Fruit fly (Drosophila melanogaster) whole organism, embryonic: Measurements from ENCODE around the gene eIF3h.
A peak's percentile ranks its signal among the peaks of the same experiment; 100 is the strongest.

Experiments used
- Ada2b ChIP-seq: fragments of 200-800 bp; sonication (Bioruptor generic); IDR thresholded peaks from 2 replicates; pipeline ENCODE4 v1.3.6; 2022; ENCODE audit warnings: missing biosample characterization, missing genetic modification characterization
- Aef1 ChIP-seq: fragments of 200-800 bp; sonication (Bioruptor generic); IDR thresholded peaks from 3 replicates; pipeline ENCODE4 v1.3.6; 2022; ENCODE audit warnings: missing biosample characterization, missing genetic modification characterization
- CG10431 ChIP-seq: fragments of 200-800 bp; sonication (Bioruptor generic); optimal IDR thresholded peaks from 3 replicates; lab custom pipeline; 2018; ENCODE audit warnings: missing biosample characterization, mild to moderate bottlenecking, missing genetic modification characterization
- CG11247 ChIP-seq: fragments of 200-800 bp; sonication (Bioruptor generic); IDR thresholded peaks from 2 replicates; pipeline ENCODE4 v1.3.6; 2022; ENCODE audit warnings: missing biosample characterization, missing genetic modification characterization
- CG12071 ChIP-seq: fragments of 200-800 bp; sonication (Bioruptor generic); optimal IDR thresholded peaks from 3 replicates; lab custom pipeline; 2018; ENCODE audit warnings: missing biosample characterization, mild to moderate bottlenecking, missing genetic modification characterization
- CG12391 ChIP-seq: fragments of 200-800 bp; sonication (Bioruptor generic); optimal IDR thresholded peaks from 3 replicates; lab custom pipeline; 2018; ENCODE audit warnings: missing biosample characterization, mild to moderate bottlenecking, missing genetic modification characterization, moderate library complexity
- CG12744 ChIP-seq: fragments of 200-800 bp; sonication (Bioruptor generic); optimal IDR thresholded peaks from 2 replicates; lab custom pipeline; 2016; ENCODE audit warnings: missing biosample characterization, missing genetic modification characterization
- CG14710 ChIP-seq: fragments of 200-800 bp; sonication (Bioruptor generic); optimal IDR thresholded peaks from 3 replicates; lab custom pipeline; 2019; ENCODE audit warnings: missing biosample characterization, mild to moderate bottlenecking, missing genetic modification characterization, moderate library complexity
- CG15601 ChIP-seq: fragments of 200-800 bp; sonication (Bioruptor generic); optimal IDR thresholded peaks from 3 replicates; lab custom pipeline; 2019; ENCODE audit warnings: missing biosample characterization, mild to moderate bottlenecking, missing genetic modification characterization, moderate library complexity
- CG17361 ChIP-seq: fragments of 200-800 bp; sonication (Bioruptor generic); IDR thresholded peaks from 3 replicates; pipeline ENCODE4 v1.3.6; 2022; ENCODE audit warnings: missing biosample characterization, missing genetic modification characterization
- CG17568 ChIP-seq: fragments of 200-800 bp; sonication (Bioruptor generic); optimal IDR thresholded peaks from 2 replicates; lab custom pipeline; 2018; ENCODE audit warnings: missing biosample characterization, mild to moderate bottlenecking, missing genetic modification characterization, moderate library complexity
- CG2120 ChIP-seq: fragments of 200-800 bp; sonication (Bioruptor generic); optimal IDR thresholded peaks from 3 replicates; lab custom pipeline; 2016; ENCODE audit warnings: missing biosample characterization, missing genetic modification characterization
- CG2678 ChIP-seq: fragments of 200-800 bp; sonication (Bioruptor generic); optimal IDR thresholded peaks from 3 replicates; lab custom pipeline; 2019; ENCODE audit warnings: missing biosample characterization, mild to moderate bottlenecking, missing genetic modification characterization, moderate library complexity
- CG31441 ChIP-seq: fragments of 200-800 bp; sonication (Bioruptor generic); IDR thresholded peaks from 2 replicates; pipeline ENCODE4 v1.3.6; 2022; ENCODE audit warnings: missing biosample characterization, missing genetic modification characterization
- CG3281 ChIP-seq: fragments of 200-800 bp; sonication (Bioruptor generic); optimal IDR thresholded peaks from 3 replicates; lab custom pipeline; 2017; ENCODE audit warnings: missing biosample characterization, mild to moderate bottlenecking, missing genetic modification characterization
- CG3726 ChIP-seq: fragments of 200-800 bp; sonication (Bioruptor generic); IDR thresholded peaks from 3 replicates; pipeline ENCODE4, ENCODE4 v1.3.6; 2022; ENCODE audit warnings: missing biosample characterization, missing genetic modification characterization
- CG4854 ChIP-seq: fragments of 200-800 bp; sonication (Bioruptor generic); optimal IDR thresholded peaks from 2 replicates; lab custom pipeline; 2016; ENCODE audit warnings: missing biosample characterization, missing genetic modification characterization, inconsistent platforms
- CG7556 ChIP-seq: fragments of 200-800 bp; sonication (Bioruptor generic); optimal IDR thresholded peaks from 2 replicates; lab custom pipeline; 2017; ENCODE audit warnings: missing biosample characterization, mild to moderate bottlenecking, missing genetic modification characterization
- CG7839 ChIP-seq: fragments of 200-800 bp; sonication (Bioruptor generic); optimal IDR thresholded peaks from 3 replicates; lab custom pipeline; 2018; ENCODE audit warnings: missing biosample characterization, mild to moderate bottlenecking, missing genetic modification characterization, moderate library complexity
- CG8388 ChIP-seq: fragments of 200-800 bp; sonication (Bioruptor generic); optimal IDR thresholded peaks from 2 replicates; lab custom pipeline; 2019; ENCODE audit warnings: missing biosample characterization, mild to moderate bottlenecking, missing genetic modification characterization, moderate library complexity
- CHES-1-like ChIP-seq: fragments of 200-800 bp; sonication (Bioruptor generic); optimal IDR thresholded peaks from 2 replicates; lab custom pipeline; 2016; ENCODE audit warnings: missing biosample characterization, missing genetic modification characterization
- Deaf1 ChIP-seq: fragments of 200-800 bp; optimal IDR thresholded peaks from 3 replicates; lab custom pipeline; 2019; ENCODE audit warnings: missing biosample characterization, mild to moderate bottlenecking, missing genetic modification characterization, moderate library complexity
- Dfd ChIP-seq, 2 experiments: fragments of >200 bp; optimal IDR thresholded peaks; 2 replicates each; lab custom pipeline; 2017; ENCODE audit warnings: missing biosample characterization in 2 of 2, missing genetic modification characterization in 2 of 2
- HmgD ChIP-seq: fragments of 200-800 bp; sonication (Bioruptor generic); optimal IDR thresholded peaks from 3 replicates; lab custom pipeline; 2016; ENCODE audit warnings: missing biosample characterization, missing genetic modification characterization
- Hr39 ChIP-seq: fragments of >200 bp; optimal IDR thresholded peaks from 2 replicates; lab custom pipeline; 2017
- MTF-1 ChIP-seq: fragments of 200-800 bp; sonication (Bioruptor generic); optimal IDR thresholded peaks from 2 replicates; lab custom pipeline; 2018; ENCODE audit warnings: missing biosample characterization, mild to moderate bottlenecking, missing genetic modification characterization, borderline replicate concordance
- Med ChIP-seq: fragments of 200-800 bp; sonication (Bioruptor generic); peaks from one replicate; lab custom pipeline; 2016; ENCODE audit warnings: missing biosample characterization, missing genetic modification characterization, mild to moderate bottlenecking, inconsistent platforms, moderate library complexity
- Mrtf ChIP-seq: fragments of 200-800 bp; sonication (Bioruptor generic); IDR thresholded peaks from 3 replicates; pipeline ENCODE4 v1.3.6; 2022; ENCODE audit warnings: missing biosample characterization, missing genetic modification characterization
- Usf ChIP-seq: fragments of 200-800 bp; sonication (Bioruptor generic); optimal IDR thresholded peaks from 2 replicates; lab custom pipeline; 2017; ENCODE audit warnings: missing genotype, missing biosample characterization, missing genetic modification characterization
- YL-1 ChIP-seq: fragments of 200-800 bp; sonication (Bioruptor generic); optimal IDR thresholded peaks from 3 replicates; lab custom pipeline; 2017; ENCODE audit warnings: missing biosample characterization, mild to moderate bottlenecking, missing genetic modification characterization
- amos ChIP-seq: fragments of 200-800 bp; sonication (Bioruptor generic); IDR thresholded peaks from 2 replicates; pipeline ENCODE4 v1.3.6; 2022; ENCODE audit warnings: missing biosample characterization, missing genetic modification characterization; ENCODE audit not compliant: partially characterized antibody
- ase ChIP-seq: fragments of 200-800 bp; sonication (Bioruptor generic); IDR thresholded peaks from 3 replicates; pipeline ENCODE4 v1.3.6; 2022; ENCODE audit warnings: missing biosample characterization, missing genetic modification characterization
- bab2 ChIP-seq: fragments of 200-800 bp; sonication (Bioruptor generic); optimal IDR thresholded peaks from 2 replicates; lab custom pipeline; 2016; ENCODE audit warnings: missing biosample characterization, missing genetic modification characterization
- bbx ChIP-seq: fragments of 200-800 bp; sonication (Bioruptor generic); IDR thresholded peaks from 2 replicates; pipeline ENCODE4 v1.3.6; 2022; ENCODE audit warnings: missing biosample characterization, missing genetic modification characterization; ENCODE audit not compliant: partially characterized antibody
- bsh ChIP-seq, 2 experiments: fragments of 200-800 bp; sonication (Bioruptor generic); optimal IDR thresholded peaks; 2 replicates each; lab custom pipeline; 2017 to 2018; ENCODE audit warnings: mild to moderate bottlenecking in 2 of 2, missing biosample characterization in 2 of 2, missing genetic modification characterization in 2 of 2, moderate library complexity in 1 of 2
- chn ChIP-seq: fragments of 200-800 bp; sonication (Bioruptor generic); optimal IDR thresholded peaks from 2 replicates; lab custom pipeline; 2016; ENCODE audit warnings: missing biosample characterization, missing genetic modification characterization
- ci ChIP-seq: fragments of 200-800 bp; sonication (Bioruptor generic); IDR thresholded peaks from 3 replicates; pipeline ENCODE4 v1.3.6; 2022; ENCODE audit warnings: missing biosample characterization, missing genetic modification characterization
- dan ChIP-seq: fragments of 200-800 bp; sonication (Bioruptor generic); IDR thresholded peaks from 2 replicates; pipeline ENCODE4 v1.3.6; 2022; ENCODE audit warnings: missing biosample characterization, missing genetic modification characterization
- dati ChIP-seq: fragments of 200-800 bp; sonication (Bioruptor generic); IDR thresholded peaks from 2 replicates; pipeline ENCODE4 v1.3.6; 2022; ENCODE audit warnings: missing biosample characterization, missing genetic modification characterization
- dmrt99B ChIP-seq: fragments of 200-800 bp; sonication (Bioruptor generic); optimal IDR thresholded peaks from 2 replicates; lab custom pipeline; 2018; ENCODE audit warnings: missing biosample characterization, mild to moderate bottlenecking, missing genetic modification characterization, moderate library complexity
- gcm ChIP-seq: fragments of 200-800 bp; sonication (Bioruptor generic); optimal IDR thresholded peaks from 2 replicates; lab custom pipeline; 2019; ENCODE audit warnings: missing biosample characterization, mild to moderate bottlenecking, missing genetic modification characterization, moderate library complexity
- gem ChIP-seq: fragments of 200-800 bp; sonication (Bioruptor generic); optimal IDR thresholded peaks from 2 replicates; lab custom pipeline; 2019; ENCODE audit warnings: missing biosample characterization, mild to moderate bottlenecking, missing genetic modification characterization, moderate library complexity
- jing ChIP-seq: fragments of 200-800 bp; sonication (Bioruptor generic); optimal IDR thresholded peaks from 2 replicates; lab custom pipeline; 2018; ENCODE audit warnings: missing biosample characterization, mild to moderate bottlenecking, missing genetic modification characterization
- lab ChIP-seq: fragments of 200-800 bp; sonication (Bioruptor generic); optimal IDR thresholded peaks from 3 replicates; lab custom pipeline; 2017; ENCODE audit warnings: missing biosample characterization, missing genetic modification characterization, mild to moderate bottlenecking, moderate library complexity, missing genetic modification reagents
- lmd ChIP-seq: fragments of 200-800 bp; sonication (Bioruptor generic); IDR thresholded peaks from 2 replicates; pipeline ENCODE4 v1.3.6; 2022; ENCODE audit warnings: missing biosample characterization, missing genetic modification characterization
- mam ChIP-seq: fragments of 200-800 bp; sonication (Bioruptor generic); optimal IDR thresholded peaks from 3 replicates; lab custom pipeline; 2016; ENCODE audit warnings: missing biosample characterization, missing genetic modification characterization
- ro ChIP-seq: fragments of 200-800 bp; sonication (Bioruptor generic); IDR thresholded peaks from 2 replicates; pipeline ENCODE4 v1.3.6; 2022; ENCODE audit warnings: missing biosample characterization, missing genetic modification characterization
- row ChIP-seq: fragments of 200-800 bp; sonication (Bioruptor generic); IDR thresholded peaks from 3 replicates; pipeline ENCODE4 v1.3.6; 2022; ENCODE audit warnings: missing biosample characterization, missing genetic modification characterization
- schlank ChIP-seq: fragments of 200-800 bp; sonication (Bioruptor generic); optimal IDR thresholded peaks from 2 replicates; lab custom pipeline; 2018; ENCODE audit warnings: missing biosample characterization, mild to moderate bottlenecking, missing genetic modification characterization
- yki ChIP-seq: fragments of >200 bp; optimal IDR thresholded peaks from 3 replicates; lab custom pipeline; 2018

eIF3h gene

DNA sequence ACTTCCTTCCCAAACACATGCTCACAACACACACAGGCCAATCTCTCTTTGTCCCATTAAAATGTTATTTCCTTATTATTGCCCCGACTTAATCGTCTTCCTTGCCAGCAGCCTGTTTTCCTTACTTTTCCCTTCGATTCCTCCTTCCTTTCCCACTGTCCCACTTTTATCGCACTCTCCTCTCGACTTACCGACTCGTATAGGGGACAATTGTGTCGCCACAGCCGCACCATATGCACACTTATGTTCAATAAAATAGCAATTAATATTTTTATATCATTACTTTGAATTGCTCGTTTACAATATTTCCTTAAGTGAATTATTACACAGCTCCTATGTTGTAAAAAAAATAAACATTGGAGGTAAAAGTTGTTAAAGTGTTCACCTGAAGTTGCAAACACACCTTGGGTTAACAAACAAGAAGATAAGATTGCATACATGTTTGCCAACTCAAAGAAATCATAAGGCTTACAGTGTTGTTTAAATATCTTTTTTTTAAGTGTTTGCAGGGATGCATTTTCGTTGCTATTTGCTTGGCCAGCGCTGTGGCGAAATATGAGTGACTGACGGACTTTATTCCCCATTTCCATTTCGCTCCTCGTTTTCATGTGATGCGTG is 34.1 kb upstream of the eIF3h start (continued):
- TF ChIP-seq CG17568 (GFP tag; lab: Kevin White, UChicago) = peak; percentile 47
- no peak for TF ChIP-seq ro
- TF ChIP-seq HmgD (GFP tag; lab: Kevin White, UChicago) = peak; percentile 26
- peak; percentile 89 for TF ChIP-seq CG17361 (GFP tag; lab: Robert Waterston, UW)
- peak; percentile 67 for TF ChIP-seq jing (GFP tag; lab: Kevin White, UChicago)
- TF ChIP-seq CG3726 (GFP tag; lab: Robert Waterston, UW) = no peak
- TF ChIP-seq YL-1 = peak; percentile 17
- peak; percentile 59 for TF ChIP-seq mam (GFP tag; lab: Kevin White, UChicago)
- no peak for TF ChIP-seq dan (GFP tag; lab: Robert Waterston, UW)
- TF ChIP-seq lmd (GFP tag; lab: Robert Waterston, UW) = peak; percentile 68
- TF ChIP-seq Dfd (GFP tag; optimal IDR thresholded peaks at IDR 0.05; lab: Kevin White, UChicago) = no peak
- TF ChIP-seq CG3281 (GFP tag; lab: Kevin White, UChicago) = peak; percentile 84
- no peak for TF ChIP-seq yki (lab: Kevin White, UChicago)
- peak; percentile 27 for TF ChIP-seq CG10431 (GFP tag; lab: Kevin White, UChicago)
- peak; percentile 36 for TF ChIP-seq schlank
- peak; percentile 77 for TF ChIP-seq CG15601 (tag; lab: Kevin White, UChicago)
- peak; percentile 39 for TF ChIP-seq Usf (GFP tag; lab: Kevin White, UChicago)

DNA sequence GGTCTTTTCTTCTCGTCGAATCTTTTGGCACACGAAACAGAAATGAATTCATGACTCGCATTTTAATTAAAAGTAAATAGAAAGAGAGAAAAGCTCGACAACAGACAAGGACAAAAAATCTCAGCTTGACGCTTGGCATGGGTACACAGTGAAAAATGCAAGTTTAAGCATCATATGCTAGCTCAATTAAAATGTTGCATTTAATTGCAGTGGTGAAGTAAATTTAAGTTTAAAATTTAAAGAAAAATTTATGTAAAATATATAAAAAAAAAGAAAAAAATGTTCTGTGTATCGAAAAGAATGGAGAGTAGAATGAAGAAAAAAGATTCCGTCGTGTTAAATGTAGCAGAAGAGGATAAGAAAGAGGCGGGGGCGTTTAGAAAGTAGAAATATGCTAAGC is 32.7 kb upstream of the eIF3h start:
- TF ChIP-seq bbx (GFP tag; lab: Robert Waterston, UW) = no peak
- peak; percentile 58 for TF ChIP-seq gem (tag; lab: Kevin White, UChicago)
- 0 out of 2 replicates have a peak, but pooled peaks have one; percentile 23 for TF ChIP-seq Ada2b (GFP tag; lab: Robert Waterston, UW)
- no peak for TF ChIP-seq amos (GFP tag; lab: Robert Waterston, UW)
- peak; percentile 16 for TF ChIP-seq CG8388
- no peak for TF ChIP-seq CHES-1-like (GFP tag; lab: Kevin White, UChicago)
- peak; percentile 37 for TF ChIP-seq lab (GFP tag; lab: Kevin White, UChicago)
- no peak for TF ChIP-seq chn (GFP tag; lab: Kevin White, UChicago)
- TF ChIP-seq CG4854 (GFP tag; lab: Kevin White, UChicago) = no peak
- TF ChIP-seq CG31441 (GFP tag; lab: Robert Waterston, UW) = no peak
- 0 out of 2 replicates have a peak, but pooled peaks have one; percentile 18 for TF ChIP-seq CG11247
- TF ChIP-seq CG12391 = peak; percentile 21
- TF ChIP-seq MTF-1 (GFP tag; lab: Kevin White, UChicago) = no peak
- no peak for TF ChIP-seq gcm (GFP tag; lab: Kevin White, UChicago)
- peak; percentile 12 for TF ChIP-seq dmrt99B (tag; lab: Kevin White, UChicago)
- peak; percentile 28 for TF ChIP-seq CG7839 (tag; lab: Kevin White, UChicago)
- no peak for TF ChIP-seq dati (GFP tag; lab: Robert Waterston, UW)
- TF ChIP-seq bsh (GFP tag; optimal IDR thresholded peaks at IDR 0.05; lab: Kevin White, UChicago) = peak in 1 of 2 experiments; percentile 4
- no peak for TF ChIP-seq CG14710 (tag; lab: Kevin White, UChicago)
- no peak for TF ChIP-seq Usf (GFP tag; lab: Kevin White, UChicago)
- TF ChIP-seq row (GFP tag; lab: Robert Waterston, UW) = peak; percentile 39; the same call in 1 of the 3 replicates
- no peak for TF ChIP-seq ci (GFP tag; lab: Robert Waterston, UW)
- TF ChIP-seq CG7556 = no peak
- TF ChIP-seq Aef1 = no peak
- no peak for TF ChIP-seq bab2 (GFP tag; lab: Kevin White, UChicago)
- TF ChIP-seq Mrtf (GFP tag; lab: Robert Waterston, UW) = no peak
- peak; percentile 23 for TF ChIP-seq Med
- TF ChIP-seq Deaf1 (tag; lab: Kevin White, UChicago) = no peak
- TF ChIP-seq CG12071 (GFP tag; lab: Kevin White, UChicago) = no peak
- TF ChIP-seq ase (GFP tag; lab: Robert Waterston, UW) = no peak
- TF ChIP-seq CG2120 (GFP tag; lab: Kevin White, UChicago) = peak; percentile 31
- TF ChIP-seq CG12744 (GFP tag; lab: Kevin White, UChicago) = no peak
- TF ChIP-seq CG2678 (tag; lab: Kevin White, UChicago) = peak; percentile 4
- no peak for TF ChIP-seq Hr39
